Fruit fly (Drosophila melanogaster) whole organism, prepupa: ENCODE data around the gene CG4820.

Experiments used
- Blimp-1 ChIP-seq: fragments of 200-800 bp; sonication (Bioruptor generic); optimal IDR thresholded peaks from 3 replicates; lab custom pipeline; 2017; ENCODE audit warnings: missing biosample characterization, missing genetic modification characterization, mild to moderate bottlenecking, moderate library complexity, missing genetic modification reagents
- CG10631 ChIP-seq: fragments of 200-800 bp; sonication (Bioruptor generic); optimal IDR thresholded peaks from 2 replicates; lab custom pipeline; 2016; ENCODE audit warnings: missing biosample characterization, missing genetic modification characterization
- CG10669 ChIP-seq: fragments of 200-800 bp; sonication (Bioruptor generic); optimal IDR thresholded peaks from 3 replicates; lab custom pipeline; 2018; ENCODE audit warnings: missing biosample characterization, mild to moderate bottlenecking, missing genetic modification characterization, moderate library complexity
- CG11294 ChIP-seq: fragments of 200-800 bp; sonication (Bioruptor generic); IDR thresholded peaks from 2 replicates; pipeline ENCODE4 v1.3.6; 2022; ENCODE audit warnings: missing biosample characterization, missing genetic modification characterization
- CG11762 ChIP-seq: fragments of 200-800 bp; sonication (Bioruptor generic); optimal IDR thresholded peaks from 3 replicates; lab custom pipeline; 2016; ENCODE audit warnings: missing biosample characterization, missing genetic modification characterization; ENCODE audit not compliant: insufficient read depth
- CG11902 ChIP-seq: fragments of 200-800 bp; sonication (Bioruptor generic); optimal IDR thresholded peaks from 3 replicates; lab custom pipeline; 2016; ENCODE audit warnings: missing biosample characterization, missing genetic modification characterization
- CG15336 ChIP-seq: fragments of 200-800 bp; sonication (Bioruptor generic); IDR thresholded peaks from 2 replicates; pipeline ENCODE4 v1.3.6; 2022; ENCODE audit warnings: missing biosample characterization, missing genetic modification characterization
- CG1621 ChIP-seq: fragments of 200-800 bp; sonication (Bioruptor generic); optimal IDR thresholded peaks from 3 replicates; lab custom pipeline; 2018; ENCODE audit warnings: missing biosample characterization, mild to moderate bottlenecking, missing genetic modification characterization
- CG16779 ChIP-seq: fragments of 200-800 bp; sonication (Bioruptor generic); optimal IDR thresholded peaks from 3 replicates; lab custom pipeline; 2017; ENCODE audit warnings: missing biosample characterization, mild to moderate bottlenecking, missing genetic modification characterization
- CG3032 ChIP-seq: fragments of 200-800 bp; optimal IDR thresholded peaks from 2 replicates; lab custom pipeline; 2019; ENCODE audit warnings: missing biosample characterization, mild to moderate bottlenecking, missing genetic modification characterization, moderate library complexity
- CG31627 ChIP-seq: fragments of 200-800 bp; sonication (Bioruptor generic); optimal IDR thresholded peaks from 3 replicates; lab custom pipeline; 2016; ENCODE audit warnings: missing biosample characterization, missing genetic modification characterization
- CG32006 ChIP-seq: fragments of 200-800 bp; sonication (Bioruptor generic); optimal IDR thresholded peaks from 3 replicates; lab custom pipeline; 2017; ENCODE audit warnings: missing biosample characterization, mild to moderate bottlenecking, missing genetic modification characterization
- CG34406 ChIP-seq: fragments of 200-800 bp; sonication (Bioruptor generic); optimal IDR thresholded peaks from 3 replicates; lab custom pipeline; 2016; ENCODE audit warnings: missing biosample characterization, missing genetic modification characterization
- CG4318 ChIP-seq: fragments of 200-800 bp; sonication (Bioruptor generic); optimal IDR thresholded peaks from 3 replicates; lab custom pipeline; 2017; ENCODE audit warnings: missing biosample characterization, mild to moderate bottlenecking, missing genetic modification characterization
- CG6163 ChIP-seq: fragments of 200-800 bp; sonication (Bioruptor generic); IDR thresholded peaks from 3 replicates; pipeline ENCODE4 v1.3.6; 2022; ENCODE audit warnings: missing biosample characterization, missing genetic modification characterization
- CG6792 ChIP-seq: fragments of 200-800 bp; sonication (Bioruptor generic); optimal IDR thresholded peaks from 3 replicates; lab custom pipeline; 2016; ENCODE audit warnings: missing biosample characterization, missing genetic modification characterization
- CG8119 ChIP-seq: fragments of 200-800 bp; sonication (Bioruptor generic); IDR thresholded peaks from 3 replicates; pipeline ENCODE4 v1.3.6; 2022; ENCODE audit warnings: missing biosample characterization, missing genetic modification characterization
- CG9139 ChIP-seq: fragments of 200-800 bp; sonication (Bioruptor generic); optimal IDR thresholded peaks from 3 replicates; lab custom pipeline; 2017; ENCODE audit warnings: missing biosample characterization, mild to moderate bottlenecking, missing genetic modification characterization
- Eip75B ChIP-seq: fragments of 200-800 bp; sonication (Bioruptor generic); optimal IDR thresholded peaks from 3 replicates; lab custom pipeline; 2016; ENCODE audit warnings: missing biosample characterization, missing genetic modification characterization
- Eip78C ChIP-seq: fragments of 200-800 bp; sonication (Bioruptor generic); peaks from one replicate; lab custom pipeline; 2016; ENCODE audit warnings: missing biosample characterization, missing genetic modification characterization
- Eip93F ChIP-seq: fragments of 200-800 bp; sonication (Bioruptor generic); optimal IDR thresholded peaks from 2 replicates; lab custom pipeline; 2016; ENCODE audit warnings: missing biosample characterization, mild to moderate bottlenecking, missing genetic modification characterization
- Ets21C ChIP-seq: fragments of 200-800 bp; sonication (Bioruptor generic); optimal IDR thresholded peaks from 3 replicates; lab custom pipeline; 2016; ENCODE audit warnings: missing biosample characterization, missing genetic modification characterization
- Ets96B ChIP-seq: fragments of 200-800 bp; optimal IDR thresholded peaks from 2 replicates; lab custom pipeline; 2019; ENCODE audit warnings: missing biosample characterization, mild to moderate bottlenecking, missing genetic modification characterization, moderate library complexity
- Hr38 ChIP-seq: sonication (Bioruptor generic); optimal IDR thresholded peaks from 2 replicates; lab custom pipeline; 2016; ENCODE audit warnings: missing biosample characterization, missing genetic modification characterization
- Lpt ChIP-seq: fragments of 200-800 bp; sonication (Bioruptor generic); optimal IDR thresholded peaks from 3 replicates; lab custom pipeline; 2016; ENCODE audit warnings: missing biosample characterization, missing genetic modification characterization
- Met ChIP-seq: fragments of 200-800 bp; sonication (Bioruptor generic); optimal IDR thresholded peaks from 3 replicates; lab custom pipeline; 2016; ENCODE audit warnings: missing biosample characterization, missing genetic modification characterization
- OdsH ChIP-seq: fragments of 200-800 bp; sonication (Bioruptor generic); optimal IDR thresholded peaks from 3 replicates; lab custom pipeline; 2016; ENCODE audit warnings: missing biosample characterization, missing genetic modification characterization
- Smox ChIP-seq: fragments of 200-800 bp; sonication (Bioruptor generic); optimal IDR thresholded peaks from 3 replicates; lab custom pipeline; 2016; ENCODE audit warnings: missing biosample characterization, missing genetic modification characterization
- Sox14 ChIP-seq: fragments of 200-800 bp; sonication (Bioruptor generic); optimal IDR thresholded peaks from 3 replicates; lab custom pipeline; 2016; ENCODE audit warnings: missing biosample characterization, missing genetic modification characterization
- Sox15 ChIP-seq: fragments of 200-800 bp; sonication (Bioruptor generic); optimal IDR thresholded peaks from 3 replicates; lab custom pipeline; 2016; ENCODE audit warnings: missing biosample characterization, missing genetic modification characterization
- achi ChIP-seq: fragments of 200-800 bp; sonication (Bioruptor generic); optimal IDR thresholded peaks from 3 replicates; lab custom pipeline; 2016; ENCODE audit warnings: missing biosample characterization, missing genetic modification characterization
- acj6 ChIP-seq: fragments of 200-800 bp; sonication (Bioruptor generic); optimal IDR thresholded peaks from 3 replicates; lab custom pipeline; 2016; ENCODE audit warnings: missing biosample characterization, missing genetic modification characterization
- cyc ChIP-seq: fragments of 200-800 bp; sonication (Bioruptor generic); optimal IDR thresholded peaks from 3 replicates; lab custom pipeline; 2016; ENCODE audit warnings: missing biosample characterization, missing genetic modification characterization
- dac ChIP-seq: fragments of 200-800 bp; sonication (Bioruptor generic); optimal IDR thresholded peaks from 2 replicates; lab custom pipeline; 2017; ENCODE audit warnings: missing biosample characterization, mild to moderate bottlenecking, missing genetic modification characterization
- dsx ChIP-seq: fragments of 200-800 bp; optimal IDR thresholded peaks from 3 replicates; lab custom pipeline; 2019; ENCODE audit warnings: missing biosample characterization, mild to moderate bottlenecking, missing genetic modification characterization, moderate library complexity; ENCODE audit not compliant: poor library complexity, severe bottlenecking
- eg ChIP-seq: fragments of 200-800 bp; sonication (Bioruptor generic); IDR thresholded peaks from 3 replicates; pipeline ENCODE4 v1.3.6; 2022; ENCODE audit warnings: missing biosample characterization, missing genetic modification characterization
- fd59A ChIP-seq: fragments of 200-800 bp; sonication (Bioruptor generic); optimal IDR thresholded peaks from 2 replicates; lab custom pipeline; 2017; ENCODE audit warnings: missing biosample characterization, mild to moderate bottlenecking, missing genetic modification characterization, missing genetic modification reagents
- lz ChIP-seq: fragments of 200-800 bp; sonication (Bioruptor generic); optimal IDR thresholded peaks from 3 replicates; lab custom pipeline; 2016; ENCODE audit warnings: missing biosample characterization, missing genetic modification characterization
- net ChIP-seq: fragments of 200-800 bp; sonication (Bioruptor generic); optimal IDR thresholded peaks from 3 replicates; lab custom pipeline; 2016; ENCODE audit warnings: missing biosample characterization, missing genetic modification characterization
- salr ChIP-seq, 2 experiments: fragments of 200-800 bp; sonication (Bioruptor generic); optimal IDR thresholded peaks; 3 replicates each; lab custom pipeline; 2016 to 2018; ENCODE audit warnings: missing biosample characterization in 2 of 2, missing genetic modification characterization in 2 of 2, mild to moderate bottlenecking in 1 of 2
- spab ChIP-seq: fragments of 200-800 bp; sonication (Bioruptor generic); optimal IDR thresholded peaks from 2 replicates; lab custom pipeline; 2017; ENCODE audit warnings: missing biosample characterization, mild to moderate bottlenecking, missing genetic modification characterization, missing genetic modification reagents
- svp ChIP-seq: fragments of 200-800 bp; sonication (Bioruptor generic); peaks from one replicate; lab custom pipeline; 2016; ENCODE audit warnings: missing biosample characterization, missing genetic modification characterization
- vri ChIP-seq: fragments of 200-800 bp; sonication (Bioruptor generic); optimal IDR thresholded peaks from 3 replicates; lab custom pipeline; 2016; ENCODE audit warnings: missing biosample characterization, mild to moderate bottlenecking, missing genetic modification characterization

Gene CG4820

DNA sequence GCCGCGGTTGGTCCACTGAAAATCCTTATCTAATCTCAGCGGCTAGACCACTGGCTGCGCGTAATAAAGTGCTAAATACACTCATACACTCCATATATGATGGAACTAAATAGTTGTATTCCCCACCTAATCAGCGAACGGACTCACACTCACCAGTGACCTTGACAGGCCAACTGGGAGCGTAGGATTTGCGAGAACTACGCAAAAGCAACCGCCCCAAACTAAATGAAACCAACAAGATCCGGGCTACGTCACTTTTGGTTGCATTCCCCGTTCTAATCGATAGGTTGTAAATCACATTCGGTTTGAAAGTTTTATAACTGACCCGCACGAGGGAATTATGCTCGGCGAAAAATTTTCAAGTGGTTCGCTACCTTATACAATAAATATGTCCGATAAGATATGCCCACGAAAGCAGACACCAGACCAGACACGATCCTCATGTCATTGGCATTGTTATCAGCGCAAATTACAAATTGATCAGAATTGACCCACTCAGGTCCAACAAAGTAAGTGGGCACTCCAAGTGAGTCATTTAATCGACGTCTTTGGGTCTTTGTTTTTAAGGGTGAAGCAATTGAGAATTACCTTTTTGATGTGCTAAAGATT is 17.0 kb upstream of the CG4820 start:
- TF ChIP-seq CG9139 (GFP tag; lab: Kevin White, UChicago) (no peak), dsx (GFP tag; lab: Kevin White, UChicago) (peak; percentile 28)

DNA sequence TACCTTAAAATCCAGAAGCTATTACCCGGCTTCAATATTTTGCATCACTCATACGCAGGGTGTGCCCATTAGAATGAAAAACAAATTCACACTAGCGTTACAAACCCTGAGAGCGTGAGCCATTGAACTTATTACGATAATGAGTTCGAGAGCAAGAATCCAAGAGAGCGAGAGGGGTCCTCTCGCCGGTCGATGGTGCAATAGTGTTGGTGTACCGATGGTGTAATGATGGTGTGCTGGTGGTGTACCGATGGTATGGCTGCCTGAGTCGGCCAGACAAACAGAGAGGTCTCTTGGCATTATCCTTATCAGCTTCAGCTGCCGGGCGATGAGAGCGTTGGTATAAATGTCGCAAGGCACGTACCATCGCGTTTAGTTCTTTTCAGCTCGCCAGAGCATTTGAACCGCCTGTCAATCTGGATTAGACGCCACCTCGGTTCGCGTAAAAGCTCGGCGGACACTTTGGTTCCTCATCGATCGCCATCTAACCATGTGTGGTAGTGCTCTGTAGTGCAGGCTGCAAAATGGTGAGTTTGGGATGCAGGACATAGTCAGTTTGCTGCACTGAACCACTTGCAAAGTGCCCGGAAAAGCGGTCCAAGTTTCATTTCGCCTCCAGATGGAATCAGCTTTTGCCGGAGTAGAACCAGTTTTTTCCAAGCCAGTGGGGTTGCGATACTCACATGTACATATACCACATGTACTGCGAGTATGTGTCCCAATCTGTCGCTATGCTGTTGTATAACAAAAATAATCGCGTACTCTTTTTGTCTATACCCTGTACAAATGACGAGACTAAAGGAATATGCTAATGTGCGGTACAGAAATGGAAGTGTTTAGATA is 16.1 kb upstream of the CG4820 start:
- TF ChIP-seq Lpt (GFP tag; lab: Kevin White, UChicago) (peak; percentile 18), dac (GFP tag; lab: Kevin White, UChicago) (peak; percentile 38), Smox (GFP tag; lab: Kevin White, UChicago) (no peak), CG16779 (tag; lab: Kevin White, UChicago) (no peak), CG11294 (GFP tag; lab: Robert Waterston, UW) (peak; percentile 28; the same call in 1 of the 2 replicates), svp (GFP tag; lab: Kevin White, UChicago) (peak; percentile 92), CG1621 (tag; lab: Kevin White, UChicago) (peak; percentile 56), Blimp-1 (no peak), vri (GFP tag; lab: Kevin White, UChicago) (peak; percentile 96)

dm6 chr3R:11200885-11201421 is 15.4 kb upstream of the CG4820 start:
- TF ChIP-seq CG9139 (GFP tag; lab: Kevin White, UChicago) = no peak
- TF ChIP-seq CG11762 (GFP tag; lab: Kevin White, UChicago) = peak; percentile 41
- peak; percentile 61 for TF ChIP-seq eg (GFP tag; lab: Robert Waterston, UW)
- no peak for TF ChIP-seq fd59A (GFP tag; lab: Kevin White, UChicago)
- TF ChIP-seq Ets21C (GFP tag; lab: Kevin White, UChicago) = no peak
- TF ChIP-seq OdsH (GFP tag; lab: Kevin White, UChicago) = peak; percentile 74
- peak; percentile 42 for TF ChIP-seq CG11902
- no peak for TF ChIP-seq CG1621 (tag; lab: Kevin White, UChicago)
- peak; percentile 47 for TF ChIP-seq CG6792 (GFP tag; lab: Kevin White, UChicago)
- TF ChIP-seq svp (GFP tag; lab: Kevin White, UChicago) = peak; percentile 89
- no peak for TF ChIP-seq CG4318
- TF ChIP-seq Ets96B (tag; lab: Kevin White, UChicago) = peak; percentile 55
- peak; percentile 74 for TF ChIP-seq acj6 (GFP tag; lab: Kevin White, UChicago)
- peak; percentile 71 for TF ChIP-seq CG32006 (GFP tag; lab: Kevin White, UChicago)
- TF ChIP-seq Eip93F (GFP tag; lab: Kevin White, UChicago) = peak; percentile 74
- peak; percentile 44 for TF ChIP-seq Sox14 (GFP tag; lab: Kevin White, UChicago)
- peak; percentile 56 for TF ChIP-seq CG31627 (GFP tag; lab: Kevin White, UChicago)
- TF ChIP-seq salr (GFP tag; optimal IDR thresholded peaks at IDR 0.05; lab: Kevin White, UChicago) = peak in 1 of 2 experiments; percentile 41
- TF ChIP-seq CG8119 (GFP tag; lab: Robert Waterston, UW) = peak; percentile 67; the same call in 2 of the 3 replicates
- TF ChIP-seq Eip78C (GFP tag; lab: Kevin White, UChicago) = peak; percentile 79
- TF ChIP-seq Hr38 (GFP tag; lab: Kevin White, UChicago) = no peak
- no peak for TF ChIP-seq dac (GFP tag; lab: Kevin White, UChicago)
- peak; percentile 68 for TF ChIP-seq lz (GFP tag; lab: Kevin White, UChicago)
- peak; percentile 59 for TF ChIP-seq achi (GFP tag; lab: Kevin White, UChicago)
- TF ChIP-seq spab (GFP tag; lab: Kevin White, UChicago) = peak; percentile 30
- peak; percentile 62 for TF ChIP-seq CG10631
- peak; percentile 28 for TF ChIP-seq CG10669 (GFP tag; lab: Kevin White, UChicago)
- TF ChIP-seq dsx (GFP tag; lab: Kevin White, UChicago) = peak; percentile 50
- peak; percentile 68 for TF ChIP-seq net (GFP tag; lab: Kevin White, UChicago)
- TF ChIP-seq Blimp-1 = no peak
- TF ChIP-seq CG3032 (tag; lab: Kevin White, UChicago) = peak; percentile 37
- TF ChIP-seq Sox15 = peak; percentile 50
- TF ChIP-seq cyc (GFP tag; lab: Kevin White, UChicago) = peak; percentile 53
- TF ChIP-seq CG6163 (GFP tag; lab: Robert Waterston, UW) = peak; percentile 71; the same call in 1 of the 3 replicates
- TF ChIP-seq CG34406 (GFP tag; lab: Kevin White, UChicago) = peak; percentile 66
- peak; percentile 48 for TF ChIP-seq Eip75B (GFP tag; lab: Kevin White, UChicago)
- peak; percentile 66 for TF ChIP-seq CG15336 (GFP tag; lab: Robert Waterston, UW)
- TF ChIP-seq CG16779 (tag; lab: Kevin White, UChicago) = peak; percentile 47
- TF ChIP-seq Met (GFP tag; lab: Kevin White, UChicago) = peak; percentile 68
